5 fruit fly cellular contexts compared by ENCODE assay signal in genomic region chrX:6730600-6731259, dm6.
A peak's percentile ranks its signal among the peaks of the same experiment; 100 is the strongest.
TF ChIP-seq lines count a peak whose summit lies in the region.

No protein-coding gene starts in this region.

- TF ChIP-seq CTCF in whole organism, embryonic (GFP tag; optimal IDR thresholded peaks at IDR 0.05; lab: Kevin White, UChicago): no peak

TF ChIP-seq in whole organism, adult, 20 proteins besides CTCF, POLR2A, EP300 and RAD21:
- TF ChIP-seq pad (GFP tag; optimal IDR thresholded peaks at IDR 0.05; lab: Kevin White, UChicago) (no peak), CG7045 (GFP tag; optimal IDR thresholded peaks at IDR 0.05; lab: Kevin White, UChicago) (no peak), CG33017 (tag; optimal IDR thresholded peaks at IDR 0.05; lab: Kevin White, UChicago) (no peak), bab1 (GFP tag; optimal IDR thresholded peaks at IDR 0.05; lab: Kevin White, UChicago) (no peak), CG12768 (GFP tag; optimal IDR thresholded peaks at IDR 0.05; lab: Kevin White, UChicago) (no peak), Mnt (GFP tag; optimal IDR thresholded peaks at IDR 0.05; lab: Kevin White, UChicago) (no peak), CG5204 (GFP tag; optimal IDR thresholded peaks at IDR 0.05; lab: Kevin White, UChicago) (no peak), kay (GFP tag; lab: Kevin White, UChicago; ENCODE audit: borderline replicate concordance) (peak; percentile 26), Hr96 (GFP tag; optimal IDR thresholded peaks at IDR 0.05; lab: Kevin White, UChicago) (no peak)

TF ChIP-seq in whole organism, embryonic, 481 proteins besides CTCF, POLR2A, EP300 and RAD21 (continues in another document):
- TF ChIP-seq B-H1 (GFP tag; IDR thresholded peaks at IDR 0.05; lab: Robert Waterston, UW) (no peak), CG11696 (GFP tag; IDR thresholded peaks at IDR 0.05; lab: Robert Waterston, UW) (no peak), CG1792 (GFP tag; optimal IDR thresholded peaks at IDR 0.05; lab: Kevin White, UChicago) (no peak), PHDP (tag; optimal IDR thresholded peaks at IDR 0.05; lab: Kevin White, UChicago) (no peak), chm (GFP tag; IDR thresholded peaks at IDR 0.05; lab: Robert Waterston, UW) (no peak), maf-S (GFP tag; optimal IDR thresholded peaks at IDR 0.05; lab: Kevin White, UChicago) (no peak), Trl (optimal IDR thresholded peaks at IDR 0.05; lab: Kevin White, UChicago) (peak in 1 of 2 experiments; percentile 12), Trl (GFP tag; optimal IDR thresholded peaks at IDR 0.05; lab: Kevin White, UChicago) (no peak), gem (tag; optimal IDR thresholded peaks at IDR 0.05; lab: Kevin White, UChicago) (no peak), CG2120 (GFP tag; optimal IDR thresholded peaks at IDR 0.05; lab: Kevin White, UChicago) (no peak), rib (GFP tag; IDR thresholded peaks at IDR 0.05; lab: Robert Waterston, UW) (no peak), CG8281 (tag; optimal IDR thresholded peaks at IDR 0.05; lab: Kevin White, UChicago) (no peak), vfl (GFP tag; optimal IDR thresholded peaks at IDR 0.05; lab: Kevin White, UChicago) (no peak), gcm2 (GFP tag; optimal IDR thresholded peaks at IDR 0.05; lab: Kevin White, UChicago) (no peak), CG10321 (GFP tag; IDR thresholded peaks at IDR 0.05; lab: Robert Waterston, UW) (no peak), hb (GFP tag; IDR thresholded peaks at IDR 0.05; lab: Robert Waterston, UW; ENCODE audit: partially characterized antibody) (no peak), wor (GFP tag; IDR thresholded peaks at IDR 0.05; lab: Robert Waterston, UW) (no peak), CG15479 (GFP tag; optimal IDR thresholded peaks at IDR 0.05; lab: Kevin White, UChicago) (peak; percentile 30), CG17361 (GFP tag; IDR thresholded peaks at IDR 0.05; lab: Robert Waterston, UW) (no peak), Deaf1 (tag; optimal IDR thresholded peaks at IDR 0.05; lab: Kevin White, UChicago) (peak; percentile 55), CG4404 (GFP tag; IDR thresholded peaks at IDR 0.05; lab: Robert Waterston, UW) (no peak), CG15073 (GFP tag; optimal IDR thresholded peaks at IDR 0.05; lab: Kevin White, UChicago) (no peak)

TF ChIP-seq in whole organism, prepupa, 60 proteins besides CTCF, POLR2A, EP300 and RAD21 (continues in another document):
- peak; percentile 33 for TF ChIP-seq CG7368 (GFP tag; optimal IDR thresholded peaks at IDR 0.05; lab: Kevin White, UChicago)
- no peak for TF ChIP-seq acj6 (GFP tag; optimal IDR thresholded peaks at IDR 0.05; lab: Kevin White, UChicago)
- TF ChIP-seq net (GFP tag; optimal IDR thresholded peaks at IDR 0.05; lab: Kevin White, UChicago): peak; percentile 62
- TF ChIP-seq Eip78C (GFP tag; lab: Kevin White, UChicago): peak; percentile 65
- TF ChIP-seq CG32006 (GFP tag; optimal IDR thresholded peaks at IDR 0.05; lab: Kevin White, UChicago): peak; percentile 34
- TF ChIP-seq eg (GFP tag; IDR thresholded peaks at IDR 0.05; lab: Robert Waterston, UW): peak; percentile 87
- TF ChIP-seq dsx (GFP tag; optimal IDR thresholded peaks at IDR 0.05; lab: Kevin White, UChicago; ENCODE audit: poor library complexity, severe bottlenecking): peak; percentile 90
- peak; percentile 5 for TF ChIP-seq CG16779 (tag; optimal IDR thresholded peaks at IDR 0.05; lab: Kevin White, UChicago)
- TF ChIP-seq Lpt (GFP tag; optimal IDR thresholded peaks at IDR 0.05; lab: Kevin White, UChicago): peak; percentile 43
- TF ChIP-seq pdm3 (GFP tag; optimal IDR thresholded peaks at IDR 0.05; lab: Kevin White, UChicago): no peak
- peak; percentile 50 to 54 for TF ChIP-seq ss (GFP tag; optimal IDR thresholded peaks at IDR 0.05; lab: Kevin White, UChicago)
- TF ChIP-seq CG8119 (GFP tag; IDR thresholded peaks at IDR 0.05; lab: Robert Waterston, UW): peak; percentile 60; the same call in 2 of the 3 replicates
- TF ChIP-seq CG9139 (GFP tag; optimal IDR thresholded peaks at IDR 0.05; lab: Kevin White, UChicago): peak; percentile 60
- TF ChIP-seq Sox15 (GFP tag; optimal IDR thresholded peaks at IDR 0.05; lab: Kevin White, UChicago): no peak
- TF ChIP-seq achi (GFP tag; optimal IDR thresholded peaks at IDR 0.05; lab: Kevin White, UChicago): peak; percentile 17
- peak; percentile 89 for TF ChIP-seq svp (GFP tag; lab: Kevin White, UChicago)
- TF ChIP-seq salr (GFP tag; optimal IDR thresholded peaks at IDR 0.05; lab: Kevin White, UChicago): peak in 1 of 2 experiments; percentile 35
- no peak for TF ChIP-seq CG4318 (GFP tag; optimal IDR thresholded peaks at IDR 0.05; lab: Kevin White, UChicago)
- TF ChIP-seq Ets96B (tag; optimal IDR thresholded peaks at IDR 0.05; lab: Kevin White, UChicago): peak; percentile 44
- peak; percentile 86 for TF ChIP-seq CG6163 (GFP tag; IDR thresholded peaks at IDR 0.05; lab: Robert Waterston, UW)
- peak; percentile 29 for TF ChIP-seq CG3919 (GFP tag; optimal IDR thresholded peaks at IDR 0.05; lab: Kevin White, UChicago)
- TF ChIP-seq CG6854 (GFP tag; optimal IDR thresholded peaks at IDR 0.05; lab: Kevin White, UChicago): peak; percentile 44

TF ChIP-seq in whole organism, pupa, 21 proteins besides CTCF, POLR2A, EP300 and RAD21:
- TF ChIP-seq D1 (tag; optimal IDR thresholded peaks at IDR 0.05; lab: Kevin White, UChicago): no peak
- no peak for TF ChIP-seq Snoo (tag; optimal IDR thresholded peaks at IDR 0.05; lab: Kevin White, UChicago)
- peak; percentile 57 for TF ChIP-seq CG8159 (tag; optimal IDR thresholded peaks at IDR 0.05; lab: Kevin White, UChicago)
- peak; percentile 88 for TF ChIP-seq CG4496 (GFP tag; IDR thresholded peaks at IDR 0.05; lab: Robert Waterston, UW)
- peak; percentile 63 for TF ChIP-seq CG8301 (tag; optimal IDR thresholded peaks at IDR 0.05; lab: Kevin White, UChicago)
- peak; percentile 81 for TF ChIP-seq Ets98B (GFP tag; IDR thresholded peaks at IDR 0.05; lab: Robert Waterston, UW)
- peak; percentile 26 for TF ChIP-seq Pif1A (GFP tag; optimal IDR thresholded peaks at IDR 0.05; lab: Kevin White, UChicago)
- peak; percentile 52 for TF ChIP-seq CG17806 (tag; optimal IDR thresholded peaks at IDR 0.05; lab: Kevin White, UChicago)
- TF ChIP-seq Pif1B (GFP tag; optimal IDR thresholded peaks at IDR 0.05; lab: Kevin White, UChicago): peak; percentile 42
- peak; percentile 42 for TF ChIP-seq CG34367 (tag; optimal IDR thresholded peaks at IDR 0.05; lab: Kevin White, UChicago)
- peak; percentile 74 for TF ChIP-seq CG14655 (GFP tag; optimal IDR thresholded peaks at IDR 0.05; lab: Kevin White, UChicago)
- TF ChIP-seq CG12605 (GFP tag; IDR thresholded peaks at IDR 0.05; lab: Robert Waterston, UW): peak; percentile 91
- TF ChIP-seq CG15710 (tag; optimal IDR thresholded peaks at IDR 0.05; lab: Kevin White, UChicago): peak; percentile 47
- no peak for TF ChIP-seq EcR (GFP tag; optimal IDR thresholded peaks at IDR 0.05; lab: Kevin White, UChicago)
- no peak for TF ChIP-seq CG10348 (GFP tag; IDR thresholded peaks at IDR 0.05; lab: Robert Waterston, UW)
- peak; percentile 51; the same call in 1 of the 2 replicates for TF ChIP-seq rn (GFP tag; IDR thresholded peaks at IDR 0.05; lab: Robert Waterston, UW)
- TF ChIP-seq CG32121 (GFP tag; IDR thresholded peaks at IDR 0.05; lab: Robert Waterston, UW): peak; percentile 58; the same call in 1 of the 2 replicates
- peak; percentile 87 for TF ChIP-seq fd96Ca (GFP tag; IDR thresholded peaks at IDR 0.05; lab: Robert Waterston, UW)
- peak; percentile 78 for TF ChIP-seq gl (tag; optimal IDR thresholded peaks at IDR 0.05; lab: Kevin White, UChicago)
- TF ChIP-seq CG13204 (GFP tag; optimal IDR thresholded peaks at IDR 0.05; lab: Kevin White, UChicago): peak; percentile 70
- peak; percentile 25 for TF ChIP-seq CG9948 (tag; optimal IDR thresholded peaks at IDR 0.05; lab: Kevin White, UChicago)
TF ChIP-seq in whole organism, pupa: peak in this region for 17.

TF ChIP-seq in whole organism, wandering third instar larva, 38 proteins besides CTCF, POLR2A, EP300 and RAD21:
- no peak for TF ChIP-seq pan (optimal IDR thresholded peaks at IDR 0.05; lab: Kevin White, UChicago)
- TF ChIP-seq Sp1 (GFP tag; optimal IDR thresholded peaks at IDR 0.05; lab: Kevin White, UChicago): peak; percentile 8
